Worm (Caenorhabditis elegans): Measurements from ENCODE around the gene mpz-5.

- TF ChIP-seq tbx-37 (GFP tag; conservative IDR thresholded peaks at IDR 0.05) = no peak
- no peak for TF ChIP-seq hmbx-1 (tag; optimal IDR thresholded peaks at IDR 0.05)
- no peak for TF ChIP-seq aly-1 (tag; optimal IDR thresholded peaks at IDR 0.05)
- TF ChIP-seq ceh-36 (tag; optimal IDR thresholded peaks at IDR 0.05) = no peak
These were observed 46.3 kb upstream of the mpz-5 start for ce11 chrIV:10419896-10420295.
